Worm (Caenorhabditis elegans) whole organism, young adult: ENCODE results near the gene srd-54.

Experiments used
- F55B11.4 ChIP-seq: sonication (generic microtip); optimal IDR thresholded peaks from 2 replicates; lab custom pipeline; 2016; ENCODE audit warnings: missing compliant biosample characterization, missing genetic modification characterization, borderline replicate concordance; ENCODE audit not compliant: insufficient read depth
- ama-1 ChIP-seq, 3 experiments: fragments of 150-350 bp in 1 of 3; sonication (generic microtip) in 2 of 3; optimal IDR thresholded peaks; 2 replicates each; lab custom pipeline; 2014 to 2018; ENCODE audit warnings: missing biosample characterization in 2 of 3, missing genetic modification characterization in 2 of 3, missing genetic modification reagents in 2 of 3
- ceh-91 ChIP-seq: fragments of 200-800 bp; sonication (Bioruptor generic); IDR thresholded peaks from 2 replicates; pipeline ENCODE4 v1.3.6; 2022; ENCODE audit warnings: missing genetic modification reagents, missing genetic modification characterization, missing compliant biosample characterization
- efl-1 ChIP-seq: fragments of 150-350 bp; optimal IDR thresholded peaks from 2 replicates; lab custom pipeline; 2014; ENCODE audit warnings: missing biosample characterization, missing genetic modification reagents, missing genetic modification characterization
- hmg-20 ChIP-seq: fragments of 200-800 bp; sonication (Bioruptor generic); IDR thresholded peaks from 2 replicates; pipeline ENCODE4 v1.3.6; 2022; ENCODE audit warnings: missing genetic modification reagents, missing genetic modification characterization, missing compliant biosample characterization
- nhr-120 ChIP-seq: fragments of 200-800 bp; sonication (Bioruptor generic); IDR thresholded peaks from 2 replicates; pipeline ENCODE4 v1.3.6; 2022; ENCODE audit warnings: missing genetic modification characterization, missing compliant biosample characterization
- sea-2 ChIP-seq: fragments of 200-800 bp; sonication (Bioruptor generic); IDR thresholded peaks from 2 replicates; pipeline ENCODE4 v1.3.6; 2022; ENCODE audit warnings: missing genetic modification characterization, missing compliant biosample characterization
- snpc-4 ChIP-seq, 5 experiments: fragments of 150-350 bp in 1 of 5; sonication (generic microtip) in 4 of 5; optimal IDR thresholded peaks; 2 replicates each; lab custom pipeline; 2014 to 2018; ENCODE audit warnings: missing genetic modification characterization in 5 of 5, missing biosample characterization in 3 of 5, antibody characterized with exemption in 2 of 5, mild to moderate bottlenecking in 2 of 5, missing compliant biosample characterization in 2 of 5, missing genotype in 2 of 5, moderate library complexity in 2 of 5, missing genetic modification reagents in 1 of 5
- unc-62 ChIP-seq: fragments of 150-350 bp; optimal IDR thresholded peaks from 2 replicates; lab custom pipeline; 2014; ENCODE audit warnings: missing biosample characterization, missing genetic modification reagents, missing genetic modification characterization

ce11 chrII:7404001-7404400 is 28.4 kb upstream of the srd-54 start:
- TF ChIP-seq hmg-20 (GFP tag; lab: Robert Waterston, UW) (no peak), sea-2 (no peak), ama-1 (optimal IDR thresholded peaks at IDR 0.05; lab: Kevin White, UChicago) (no peak), ama-1 (GFP tag; optimal IDR thresholded peaks at IDR 0.05; lab: Kevin White, UChicago) (no peak), ceh-91 (GFP tag; lab: Robert Waterston, UW) (no peak), F55B11.4 (tag; lab: Kevin White, UChicago) (no peak), efl-1 (GFP tag; lab: Kevin White, UChicago) (no peak), snpc-4 (GFP tag; optimal IDR thresholded peaks at IDR 0.05; lab: Kevin White, UChicago) (no peak), snpc-4 (tag; optimal IDR thresholded peaks at IDR 0.05; lab: Kevin White, UChicago) (no peak), unc-62 (GFP tag; lab: Kevin White, UChicago) (no peak), nhr-120 (GFP tag; lab: Robert Waterston, UW) (no peak)
